Fruit fly (Drosophila melanogaster) whole organism, embryonic: ENCODE data around the gene CG42764.

Source experiments
- CG10431 ChIP-seq: fragments of 200-800 bp; sonication (Bioruptor generic); optimal IDR thresholded peaks from 3 replicates; lab custom pipeline; 2018; ENCODE audit warnings: missing biosample characterization, mild to moderate bottlenecking, missing genetic modification characterization
- CG10565 ChIP-seq: fragments of 200-800 bp; sonication (Bioruptor generic); optimal IDR thresholded peaks from 3 replicates; lab custom pipeline; 2016; ENCODE audit warnings: missing biosample characterization, mild to moderate bottlenecking, missing genetic modification characterization
- CG11247 ChIP-seq: fragments of 200-800 bp; sonication (Bioruptor generic); IDR thresholded peaks from 2 replicates; pipeline ENCODE4 v1.3.6; 2022; ENCODE audit warnings: missing biosample characterization, missing genetic modification characterization
- CG12071 ChIP-seq: fragments of 200-800 bp; sonication (Bioruptor generic); optimal IDR thresholded peaks from 3 replicates; lab custom pipeline; 2018; ENCODE audit warnings: missing biosample characterization, mild to moderate bottlenecking, missing genetic modification characterization
- CG12104 ChIP-seq: fragments of 200-800 bp; sonication (Bioruptor generic); optimal IDR thresholded peaks from 3 replicates; lab custom pipeline; 2016; ENCODE audit warnings: missing biosample characterization, missing genetic modification characterization
- CG12659 ChIP-seq: fragments of 200-800 bp; sonication (Bioruptor generic); optimal IDR thresholded peaks from 3 replicates; lab custom pipeline; 2017; ENCODE audit warnings: mild to moderate bottlenecking, missing biosample characterization, missing genetic modification reagents, missing genetic modification characterization
- CG13123 ChIP-seq: fragments of 200-800 bp; sonication (Bioruptor generic); optimal IDR thresholded peaks from 2 replicates; lab custom pipeline; 2016; ENCODE audit warnings: missing biosample characterization, missing genetic modification characterization
- CG13894 ChIP-seq: fragments of 200-800 bp; sonication (Bioruptor generic); optimal IDR thresholded peaks from 3 replicates; lab custom pipeline; 2018; ENCODE audit warnings: missing biosample characterization, mild to moderate bottlenecking, missing genetic modification characterization, moderate library complexity
- CG14965 ChIP-seq: fragments of 200-800 bp; sonication (Bioruptor generic); optimal IDR thresholded peaks from 2 replicates; lab custom pipeline; 2016; ENCODE audit warnings: missing biosample characterization, missing genetic modification characterization, borderline replicate concordance
- CG17568 ChIP-seq: fragments of 200-800 bp; sonication (Bioruptor generic); optimal IDR thresholded peaks from 2 replicates; lab custom pipeline; 2018; ENCODE audit warnings: missing biosample characterization, mild to moderate bottlenecking, missing genetic modification characterization, moderate library complexity
- CG2129 ChIP-seq: fragments of 200-800 bp; sonication (Bioruptor generic); IDR thresholded peaks from 2 replicates; pipeline ENCODE4 v1.3.6; 2022; ENCODE audit warnings: missing biosample characterization, missing genetic modification characterization; ENCODE audit not compliant: partially characterized antibody
- CG31441 ChIP-seq: fragments of 200-800 bp; sonication (Bioruptor generic); IDR thresholded peaks from 2 replicates; pipeline ENCODE4 v1.3.6; 2022; ENCODE audit warnings: missing biosample characterization, missing genetic modification characterization
- CG3838 ChIP-seq: fragments of 200-800 bp; sonication (Bioruptor generic); optimal IDR thresholded peaks from 3 replicates; lab custom pipeline; 2016; ENCODE audit warnings: missing biosample characterization, missing genetic modification characterization
- CG6654 ChIP-seq: fragments of 200-800 bp; sonication (Bioruptor generic); optimal IDR thresholded peaks from 2 replicates; lab custom pipeline; 2017; ENCODE audit warnings: missing biosample characterization, mild to moderate bottlenecking, missing genetic modification characterization
- CG6813 ChIP-seq: fragments of 200-800 bp; sonication (Bioruptor generic); optimal IDR thresholded peaks from 2 replicates; lab custom pipeline; 2017; ENCODE audit warnings: missing biosample characterization, missing genetic modification characterization, mild to moderate bottlenecking, moderate library complexity, missing genetic modification reagents
- CG8359 ChIP-seq: fragments of 200-800 bp; sonication (Bioruptor generic); optimal IDR thresholded peaks from 2 replicates; lab custom pipeline; 2017; ENCODE audit warnings: missing biosample characterization, mild to moderate bottlenecking, missing genetic modification characterization, borderline replicate concordance
- CG9876 ChIP-seq: fragments of 200-800 bp; sonication (Bioruptor generic); optimal IDR thresholded peaks from 2 replicates; lab custom pipeline; 2016; ENCODE audit warnings: missing biosample characterization, missing genetic modification characterization
- E2f2 ChIP-seq: fragments of 200-800 bp; sonication (Bioruptor generic); IDR thresholded peaks from 2 replicates; pipeline ENCODE4 v1.3.6; 2022; ENCODE audit warnings: missing biosample characterization, missing genetic modification characterization
- Fer3 ChIP-seq: fragments of 200-800 bp; sonication (Bioruptor generic); optimal IDR thresholded peaks from 2 replicates; lab custom pipeline; 2018; ENCODE audit warnings: missing biosample characterization, mild to moderate bottlenecking, missing genetic modification characterization, moderate library complexity
- Gsc ChIP-seq: fragments of 200-800 bp; sonication (Bioruptor generic); IDR thresholded peaks from 2 replicates; pipeline ENCODE4 v1.3.6; 2022; ENCODE audit warnings: missing biosample characterization, missing genetic modification characterization
- Hey ChIP-seq: fragments of 200-800 bp; sonication (Bioruptor generic); optimal IDR thresholded peaks from 3 replicates; lab custom pipeline; 2018; ENCODE audit warnings: missing biosample characterization, mild to moderate bottlenecking, missing genetic modification characterization
- MESR4 ChIP-seq: fragments of 200-800 bp; sonication (Bioruptor generic); optimal IDR thresholded peaks from 2 replicates; lab custom pipeline; 2018; ENCODE audit warnings: missing biosample characterization, mild to moderate bottlenecking, missing genetic modification characterization, moderate library complexity
- Med ChIP-seq: fragments of 200-800 bp; sonication (Bioruptor generic); peaks from one replicate; lab custom pipeline; 2016; ENCODE audit warnings: missing biosample characterization, missing genetic modification characterization, mild to moderate bottlenecking, inconsistent platforms, moderate library complexity
- Mrtf ChIP-seq: fragments of 200-800 bp; sonication (Bioruptor generic); IDR thresholded peaks from 3 replicates; pipeline ENCODE4 v1.3.6; 2022; ENCODE audit warnings: missing biosample characterization, missing genetic modification characterization
- NC2β ChIP-seq: fragments of 200-800 bp; sonication (Bioruptor generic); optimal IDR thresholded peaks from 2 replicates; lab custom pipeline; 2016; ENCODE audit warnings: missing biosample characterization, missing genetic modification characterization
- Optix ChIP-seq: fragments of 200-800 bp; sonication (Bioruptor generic); IDR thresholded peaks from 3 replicates; pipeline ENCODE4 v1.3.6; 2022; ENCODE audit warnings: missing biosample characterization, missing genetic modification characterization
- Pdp1 ChIP-seq, 2 experiments: fragments of 200-800 bp; sonication (Bioruptor generic); optimal IDR thresholded peaks; 3 replicates each; lab custom pipeline; 2016; ENCODE audit warnings: missing biosample characterization in 2 of 2, missing genetic modification characterization in 2 of 2, mild to moderate bottlenecking in 1 of 2, moderate library complexity in 1 of 2
- Sry-β ChIP-seq: fragments of 200-800 bp; sonication (Bioruptor generic); optimal IDR thresholded peaks from 2 replicates; lab custom pipeline; 2018; ENCODE audit warnings: missing biosample characterization, mild to moderate bottlenecking, missing genetic modification characterization, moderate library complexity
- ato ChIP-seq: fragments of 200-800 bp; sonication (Bioruptor generic); IDR thresholded peaks from 2 replicates; pipeline ENCODE4 v1.3.6; 2022; ENCODE audit warnings: missing biosample characterization, missing genetic modification characterization; ENCODE audit not compliant: partially characterized antibody
- crc ChIP-seq: fragments of 200-800 bp; sonication (Bioruptor generic); optimal IDR thresholded peaks from 2 replicates; lab custom pipeline; 2016; ENCODE audit warnings: missing biosample characterization, missing genetic modification characterization
- dan ChIP-seq: fragments of 200-800 bp; sonication (Bioruptor generic); IDR thresholded peaks from 2 replicates; pipeline ENCODE4 v1.3.6; 2022; ENCODE audit warnings: missing biosample characterization, missing genetic modification characterization
- eve ChIP-seq, 2 experiments: fragments of >200 bp; optimal IDR thresholded peaks; 2 replicates each; lab custom pipeline; 2017; ENCODE audit warnings: missing biosample characterization in 2 of 2, missing genetic modification characterization in 2 of 2
- ewg ChIP-seq: fragments of 200-800 bp; sonication (Bioruptor generic); optimal IDR thresholded peaks from 3 replicates; lab custom pipeline; 2017; ENCODE audit warnings: mild to moderate bottlenecking, missing biosample characterization, missing genetic modification reagents, missing genetic modification characterization
- gce ChIP-seq: fragments of 200-800 bp; sonication (Bioruptor generic); IDR thresholded peaks from 3 replicates; pipeline ENCODE4 v1.3.6; 2022; ENCODE audit warnings: missing biosample characterization, missing genetic modification characterization
- gcm ChIP-seq: fragments of 200-800 bp; sonication (Bioruptor generic); optimal IDR thresholded peaks from 2 replicates; lab custom pipeline; 2019; ENCODE audit warnings: missing biosample characterization, mild to moderate bottlenecking, missing genetic modification characterization, moderate library complexity
- jumu ChIP-seq: fragments of 200-800 bp; sonication (Bioruptor generic); optimal IDR thresholded peaks from 3 replicates; lab custom pipeline; 2016; ENCODE audit warnings: missing biosample characterization, missing genetic modification characterization
- org-1 ChIP-seq: fragments of 200-800 bp; sonication (Bioruptor generic); optimal IDR thresholded peaks from 2 replicates; lab custom pipeline; 2017; ENCODE audit warnings: missing biosample characterization, missing genetic modification characterization
- sens ChIP-seq: fragments of 200-800 bp; sonication (Bioruptor generic); peaks from one replicate; lab custom pipeline; 2016; ENCODE audit warnings: missing biosample characterization, missing genetic modification characterization
- sim ChIP-seq: fragments of 200-800 bp; sonication (Bioruptor generic); IDR thresholded peaks from 2 replicates; pipeline ENCODE4 v1.3.6; 2022; ENCODE audit warnings: missing biosample characterization, missing genetic modification characterization
- sima ChIP-seq: fragments of 200-800 bp; sonication (Bioruptor generic); optimal IDR thresholded peaks from 2 replicates; lab custom pipeline; 2016; ENCODE audit warnings: missing biosample characterization, missing genetic modification characterization
- stwl ChIP-seq: fragments of 200-800 bp; sonication (Bioruptor generic); optimal IDR thresholded peaks from 3 replicates; lab custom pipeline; 2018; ENCODE audit warnings: missing biosample characterization, mild to moderate bottlenecking, missing genetic modification characterization, moderate library complexity
- sug ChIP-seq: fragments of 200-800 bp; optimal IDR thresholded peaks from 2 replicates; lab custom pipeline; 2019; ENCODE audit warnings: missing biosample characterization, mild to moderate bottlenecking, missing genetic modification characterization, moderate library complexity
- tll ChIP-seq, 2 experiments: fragments of 200-800 bp in 1 of 2; fragments of >200 bp in 1 of 2; sonication (Bioruptor generic) in 1 of 2; optimal IDR thresholded peaks; 2 replicates each; lab custom pipeline; 2017 to 2019; ENCODE audit warnings: missing biosample characterization in 2 of 2, missing genetic modification characterization in 2 of 2, mild to moderate bottlenecking in 1 of 2, moderate library complexity in 1 of 2
- tna ChIP-seq: fragments of 200-800 bp; sonication (Bioruptor generic); IDR thresholded peaks from 2 replicates; pipeline ENCODE4 v1.3.6; 2022; ENCODE audit warnings: missing biosample characterization, missing genetic modification characterization; ENCODE audit not compliant: partially characterized antibody

Gene CG42764

DNA sequence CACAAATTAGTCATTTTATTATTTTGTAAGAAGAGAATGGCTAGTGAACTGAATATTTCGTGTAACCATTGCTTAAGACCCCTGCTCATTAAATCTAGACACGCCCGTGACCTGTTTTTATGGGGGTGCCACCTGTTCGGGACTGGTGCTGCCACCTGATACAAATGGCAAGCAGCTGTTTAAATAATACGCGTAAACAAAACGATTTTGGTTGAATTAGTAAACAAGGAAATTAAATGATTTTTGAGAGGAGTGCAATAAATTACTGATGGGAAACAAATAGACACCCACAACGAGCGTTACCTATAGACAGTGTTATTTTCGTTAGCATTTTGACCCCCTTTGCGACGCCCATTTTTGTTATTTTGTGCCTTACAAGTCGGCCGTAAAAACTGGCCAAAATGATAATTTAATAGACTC is 9.0 kb upstream of the CG42764 start (continued):
- peak; percentile 82 for TF ChIP-seq CG9876 (GFP tag; lab: Kevin White, UChicago)
- TF ChIP-seq sug (tag; lab: Kevin White, UChicago): peak; percentile 86
- peak; percentile 73 for TF ChIP-seq NC2β
- TF ChIP-seq gce: no peak

DNA sequence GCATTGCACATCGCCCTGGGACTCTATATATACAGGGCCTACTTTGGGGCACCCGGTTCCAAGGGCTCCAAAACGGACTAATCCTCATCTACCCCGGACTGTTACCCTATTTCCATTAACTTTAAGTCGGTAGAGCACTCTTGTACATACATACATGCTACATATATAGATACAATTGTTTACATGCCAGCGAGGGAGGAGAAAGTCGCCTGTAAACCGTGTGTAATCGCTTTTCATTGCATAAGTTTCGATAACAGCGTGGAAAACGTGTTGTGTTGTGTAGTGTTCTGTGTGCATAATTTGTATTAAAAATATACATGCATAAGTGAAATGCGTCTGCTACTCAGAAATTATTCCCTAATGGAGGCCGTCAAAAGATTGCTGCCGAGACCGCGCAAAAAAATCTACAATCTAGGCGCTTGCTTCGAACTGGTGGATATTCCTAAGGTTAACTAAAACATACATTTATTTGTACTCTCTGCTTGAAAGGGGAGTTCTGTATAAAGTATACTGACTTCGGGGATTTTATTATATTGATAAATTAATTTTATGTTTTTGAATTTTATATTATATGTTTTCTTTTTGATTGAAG is 8.5 kb upstream of the CG42764 start, which contains the start of gene isoQC:
TSS of gene isoQC (plus strand) at position 270 of the 592 bp plus-strand sequence.
- TF ChIP-seq stwl (tag; lab: Kevin White, UChicago) (no peak), Gsc (no peak), CG10431 (GFP tag; lab: Kevin White, UChicago) (peak; percentile 76), crc (no peak), Pdp1 (GFP tag; optimal IDR thresholded peaks at IDR 0.05; lab: Kevin White, UChicago) (peak in 1 of 2 experiments; percentile 99), Med (GFP tag; lab: Kevin White, UChicago) (peak; percentile 19), CG17568 (GFP tag; lab: Kevin White, UChicago) (peak; percentile 75), eve (GFP tag; optimal IDR thresholded peaks at IDR 0.05; lab: Kevin White, UChicago) (peak in 1 of 2 experiments; percentile 86), CG3838 (GFP tag; lab: Kevin White, UChicago) (peak; percentile 53), gcm (peak; percentile 80), sens (GFP tag; lab: Kevin White, UChicago) (peak; percentile 37)

DNA sequence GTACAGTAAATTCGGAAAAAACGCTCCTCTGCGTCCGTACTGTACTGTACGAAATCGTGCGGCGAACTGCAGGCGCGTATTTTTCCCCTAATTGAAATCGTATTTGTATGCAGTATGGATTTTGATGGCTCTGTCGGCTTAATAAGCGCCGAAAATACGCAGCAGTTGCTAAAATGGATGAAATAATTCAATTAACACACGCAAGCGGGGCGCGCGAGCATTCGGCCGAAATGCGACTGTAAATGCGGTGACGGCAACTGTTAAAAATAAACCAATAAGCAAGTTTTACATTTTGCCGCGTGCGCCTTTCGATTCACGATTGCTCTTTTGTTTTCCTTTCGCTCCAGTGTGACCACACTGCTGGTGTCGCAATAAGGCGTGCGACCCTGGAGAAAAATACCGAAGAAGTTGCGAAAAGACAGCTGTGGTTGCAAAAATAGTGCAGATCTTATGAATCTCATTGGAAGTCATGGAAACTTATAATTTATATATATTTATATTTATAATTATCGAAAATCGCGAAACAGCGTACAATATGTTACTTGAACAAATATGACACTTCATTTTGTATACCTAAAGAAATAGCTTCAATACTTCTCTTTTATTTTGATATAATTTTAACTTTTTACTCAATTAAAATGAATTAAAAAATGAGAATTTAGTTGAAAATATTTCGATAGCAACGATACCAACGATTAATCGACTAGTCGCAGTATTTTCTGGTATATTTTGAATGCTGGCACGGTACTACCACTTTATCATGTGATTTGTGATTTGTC is 7.4 kb upstream of the CG42764 start, which contains the start of the genes CG32428 and CG5969:
TSS of gene CG32428 (minus strand) at position 703 of the 779 bp plus-strand sequence.
TSS of gene CG5969 (plus strand) at position 763 of the 779 bp plus-strand sequence.
- no peak for TF ChIP-seq CG14965 (GFP tag; lab: Kevin White, UChicago)
- no peak for TF ChIP-seq CG8359 (GFP tag; lab: Kevin White, UChicago)
- peak; percentile 36 for TF ChIP-seq ewg (GFP tag; lab: Kevin White, UChicago)
- TF ChIP-seq CG12071 (GFP tag; lab: Kevin White, UChicago): no peak
- TF ChIP-seq CG6813 (GFP tag; lab: Kevin White, UChicago): peak; percentile 20
- TF ChIP-seq Fer3 (tag; lab: Kevin White, UChicago): peak; percentile 73
- peak; percentile 55 for TF ChIP-seq CG12104 (GFP tag; lab: Kevin White, UChicago)
- no peak for TF ChIP-seq Hey (tag; lab: Kevin White, UChicago)
- TF ChIP-seq tll (GFP tag; optimal IDR thresholded peaks at IDR 0.05; lab: Kevin White, UChicago): no peak
- no peak for TF ChIP-seq CG13123 (GFP tag; lab: Kevin White, UChicago)
- TF ChIP-seq E2f2 (GFP tag; lab: Robert Waterston, UW): peak; percentile 69
- peak; percentile 4 for TF ChIP-seq CG6654 (GFP tag; lab: Kevin White, UChicago)
- peak; percentile 22 for TF ChIP-seq sens (GFP tag; lab: Kevin White, UChicago)
- peak; percentile 61 for TF ChIP-seq CG11247 (GFP tag; lab: Robert Waterston, UW)
- TF ChIP-seq CG13894 (tag; lab: Kevin White, UChicago): peak; percentile 53
- no peak for TF ChIP-seq Sry-β (GFP tag; lab: Kevin White, UChicago)
- TF ChIP-seq CG10565 (GFP tag; lab: Kevin White, UChicago): no peak
- TF ChIP-seq CG2129 (GFP tag; lab: Robert Waterston, UW): no peak
- TF ChIP-seq jumu (GFP tag; lab: Kevin White, UChicago): no peak
- TF ChIP-seq MESR4 (GFP tag; lab: Kevin White, UChicago): peak; percentile 44
- no peak; the same call in 1 of the 2 replicates for TF ChIP-seq CG31441 (GFP tag; lab: Robert Waterston, UW)
- TF ChIP-seq tna (GFP tag; lab: Robert Waterston, UW): no peak
- no peak for TF ChIP-seq gce
- TF ChIP-seq sim (GFP tag; lab: Robert Waterston, UW): no peak
- TF ChIP-seq org-1 (GFP tag; lab: Kevin White, UChicago): no peak
- no peak; the same call in 2 of the 3 replicates for TF ChIP-seq Mrtf (GFP tag; lab: Robert Waterston, UW)
- no peak for TF ChIP-seq sima (GFP tag; lab: Kevin White, UChicago)
- no peak for TF ChIP-seq Optix
- no peak for TF ChIP-seq ato (GFP tag; lab: Robert Waterston, UW)
- TF ChIP-seq CG12659 (GFP tag; lab: Kevin White, UChicago): peak; percentile 72
- no peak for TF ChIP-seq dan
